Worm (Caenorhabditis elegans) whole organism, midembryonic: ENCODE measurements around the gene lin-54.

ENCODE experiments used
- T22C8.4 ChIP-seq: fragments of 200-800 bp; sonication (Bioruptor generic); IDR thresholded peaks from 2 replicates; pipeline ENCODE4 v1.3.6; 2022; ENCODE audit warnings: missing genetic modification characterization, missing compliant biosample characterization
- cog-1 ChIP-seq: sonication (generic microtip); optimal IDR thresholded peaks from 2 replicates; lab custom pipeline; 2016; ENCODE audit warnings: missing genetic modification characterization, missing compliant biosample characterization
- flt-1 ChIP-seq: fragments of 200-800 bp; sonication (Bioruptor generic); IDR thresholded peaks from 2 replicates; pipeline ENCODE4 v1.3.6; 2022; ENCODE audit warnings: missing genetic modification characterization, missing compliant biosample characterization
- klf-2 ChIP-seq: fragments of 200-800 bp; sonication (Bioruptor generic); conservative IDR thresholded peaks from 2 replicates; pipeline ENCODE4 v1.3.6; 2022; ENCODE audit warnings: missing genetic modification reagents, missing genetic modification characterization, missing compliant biosample characterization
- med-1 ChIP-seq: sonication (generic microtip); optimal IDR thresholded peaks from 2 replicates; lab custom pipeline; 2017; ENCODE audit warnings: missing genetic modification characterization, mild to moderate bottlenecking, missing compliant biosample characterization, antibody characterized with exemption, missing genetic modification reagents; ENCODE audit not compliant: insufficient read depth
- ref-1 ChIP-seq: fragments of 200-800 bp; sonication (Bioruptor generic); conservative IDR thresholded peaks from 2 replicates; pipeline ENCODE4 v1.3.6; 2022; ENCODE audit warnings: missing genetic modification reagents, missing genetic modification characterization, missing compliant biosample characterization
- tab-1 ChIP-seq: fragments of 200-800 bp; sonication (Bioruptor generic); IDR thresholded peaks from 2 replicates; pipeline ENCODE4 v1.3.6; 2022; ENCODE audit warnings: missing genetic modification characterization, missing compliant biosample characterization
- ztf-23 ChIP-seq: fragments of 200-800 bp; sonication (Bioruptor generic); IDR thresholded peaks from 2 replicates; pipeline ENCODE4 v1.3.6; 2022; ENCODE audit warnings: missing genetic modification reagents, missing genetic modification characterization, missing compliant biosample characterization
- ztf-29 ChIP-seq: fragments of 200-800 bp; sonication (Bioruptor generic); IDR thresholded peaks from 2 replicates; pipeline ENCODE4 v1.3.6; 2022; ENCODE audit warnings: missing genetic modification reagents, missing genetic modification characterization, missing compliant biosample characterization

lin-54 gene

ce11 chrIV:13240842-13241143 lies at the start of gene lin-54:
Gene lin-54 (plus strand): TSS chrIV:13241044.
- TF ChIP-seq klf-2 (GFP tag; lab: Robert Waterston, UW) (no peak), ztf-29 (no peak), ztf-23 (no peak), T22C8.4 (GFP tag; lab: Robert Waterston, UW) (no peak), med-1 (GFP tag; lab: Kevin White, UChicago) (no peak), ref-1 (GFP tag; lab: Robert Waterston, UW) (no peak), cog-1 (tag; lab: Kevin White, UChicago) (no peak), tab-1 (no peak)

- TF ChIP-seq ref-1 (GFP tag; lab: Robert Waterston, UW): no peak
- TF ChIP-seq med-1 (GFP tag; lab: Kevin White, UChicago): no peak
- no peak for TF ChIP-seq cog-1 (tag; lab: Kevin White, UChicago)
- no peak for TF ChIP-seq ztf-23
- TF ChIP-seq T22C8.4 (GFP tag; lab: Robert Waterston, UW): no peak
- TF ChIP-seq klf-2 (GFP tag; lab: Robert Waterston, UW): no peak
- no peak for TF ChIP-seq tab-1
- TF ChIP-seq ztf-29: no peak
- no peak for TF ChIP-seq flt-1 (GFP tag; lab: Robert Waterston, UW)
These were observed 47.6 kb upstream of the lin-54 start, which contains the start of gene F58D2.5 for ce11 chrIV:13193239-13193638. Gene F58D2.5 (minus strand): TSS chrIV:13193339.

ce11 chrIV:13197282-13197681 lies 43.6 kb upstream of the lin-54 start, which contains the start of gene C48D1.1:
Gene C48D1.1 (minus strand): TSS chrIV:13197382.
- TF ChIP-seq ztf-23: no peak
- TF ChIP-seq ref-1 (GFP tag; lab: Robert Waterston, UW): no peak
- TF ChIP-seq tab-1: no peak
- no peak for TF ChIP-seq ztf-29
- TF ChIP-seq cog-1 (tag; lab: Kevin White, UChicago): no peak
- TF ChIP-seq T22C8.4 (GFP tag; lab: Robert Waterston, UW): no peak
- TF ChIP-seq flt-1 (GFP tag; lab: Robert Waterston, UW): no peak
- no peak for TF ChIP-seq klf-2 (GFP tag; lab: Robert Waterston, UW)

- TF ChIP-seq med-1 (GFP tag; lab: Kevin White, UChicago) (no peak), ref-1 (GFP tag; lab: Robert Waterston, UW) (no peak), flt-1 (GFP tag; lab: Robert Waterston, UW) (no peak), tab-1 (no peak), ztf-23 (no peak), T22C8.4 (GFP tag; lab: Robert Waterston, UW) (no peak), klf-2 (GFP tag; lab: Robert Waterston, UW) (no peak), cog-1 (tag; lab: Kevin White, UChicago) (no peak), ztf-29 (no peak)
These were observed 36.8 kb upstream of the lin-54 start, which contains the start of gene ced-3 for ce11 chrIV:13204037-13204436. Gene ced-3 (minus strand): TSS chrIV:13204137.

ce11 chrIV:13205891-13206290 lies 35.0 kb upstream of the lin-54 start:
- peak; percentile 21 for TF ChIP-seq cog-1 (tag; lab: Kevin White, UChicago)
- TF ChIP-seq ztf-23: no peak
- TF ChIP-seq ztf-29: no peak
- TF ChIP-seq tab-1: no peak
- TF ChIP-seq flt-1 (GFP tag; lab: Robert Waterston, UW): no peak
- TF ChIP-seq T22C8.4 (GFP tag; lab: Robert Waterston, UW): no peak
- no peak for TF ChIP-seq klf-2 (GFP tag; lab: Robert Waterston, UW)
- no peak for TF ChIP-seq med-1 (GFP tag; lab: Kevin White, UChicago)

- no peak for TF ChIP-seq tab-1
- TF ChIP-seq klf-2 (GFP tag; lab: Robert Waterston, UW): no peak
- no peak for TF ChIP-seq ref-1 (GFP tag; lab: Robert Waterston, UW)
- no peak for TF ChIP-seq ztf-23
- no peak for TF ChIP-seq cog-1 (tag; lab: Kevin White, UChicago)
- TF ChIP-seq med-1 (GFP tag; lab: Kevin White, UChicago): no peak
- TF ChIP-seq T22C8.4 (GFP tag; lab: Robert Waterston, UW): no peak
- no peak for TF ChIP-seq ztf-29
- TF ChIP-seq flt-1 (GFP tag; lab: Robert Waterston, UW): no peak
These were observed 31.3 kb upstream of the lin-54 start, which contains the start of gene C48D1.9 for ce11 chrIV:13209566-13209965. Gene C48D1.9 (minus strand): TSS chrIV:13209666.

- TF ChIP-seq klf-2 (GFP tag; lab: Robert Waterston, UW) (no peak), ztf-23 (no peak), T22C8.4 (GFP tag; lab: Robert Waterston, UW) (no peak), ztf-29 (no peak), flt-1 (GFP tag; lab: Robert Waterston, UW) (no peak), ref-1 (GFP tag; lab: Robert Waterston, UW) (no peak), cog-1 (tag; lab: Kevin White, UChicago) (no peak), tab-1 (no peak), med-1 (GFP tag; lab: Kevin White, UChicago) (no peak)
These were observed 26.4 kb upstream of the lin-54 start, which contains the start of gene cho-1 for ce11 chrIV:13214466-13214865. Gene cho-1 (minus strand): TSS chrIV:13214566.

ce11 chrIV:13220594-13220993 lies 20.2 kb upstream of the lin-54 start:
- no peak for TF ChIP-seq tab-1
- TF ChIP-seq T22C8.4 (GFP tag; lab: Robert Waterston, UW): no peak
- no peak for TF ChIP-seq ztf-29
- no peak for TF ChIP-seq med-1 (GFP tag; lab: Kevin White, UChicago)
- no peak for TF ChIP-seq cog-1 (tag; lab: Kevin White, UChicago)
- TF ChIP-seq klf-2 (GFP tag; lab: Robert Waterston, UW): no peak
- no peak for TF ChIP-seq flt-1 (GFP tag; lab: Robert Waterston, UW)
- no peak for TF ChIP-seq ref-1 (GFP tag; lab: Robert Waterston, UW)
- TF ChIP-seq ztf-23: no peak

ce11 chrIV:13221657-13222056 lies 19.2 kb upstream of the lin-54 start, which contains the start of gene C48D1.5:
Gene C48D1.5 (plus strand): TSS chrIV:13221957.
- TF ChIP-seq med-1 (GFP tag; lab: Kevin White, UChicago) (no peak), klf-2 (GFP tag; lab: Robert Waterston, UW) (no peak), ztf-29 (no peak), tab-1 (no peak), flt-1 (GFP tag; lab: Robert Waterston, UW) (no peak), ref-1 (GFP tag; lab: Robert Waterston, UW) (no peak), cog-1 (tag; lab: Kevin White, UChicago) (no peak), T22C8.4 (GFP tag; lab: Robert Waterston, UW) (no peak), ztf-23 (no peak)
